Fruit fly (Drosophila melanogaster): ENCODE results near the gene CG3104.

- TF ChIP-seq Dll (optimal IDR thresholded peaks at IDR 0.05) = no peak
- no peak for TF ChIP-seq psq (optimal IDR thresholded peaks at IDR 0.05)
- TF ChIP-seq usp (GFP tag; optimal IDR thresholded peaks at IDR 0.05) = no peak
Observed at dm6 chr2L:2812137-2812536, 43.4 kb downstream of the CG3104 start, which contains the start of gene CG2964.

All from whole organism.